Fruit fly (Drosophila melanogaster) whole organism, embryonic: ENCODE measurements around the gene CG17359.
A peak's percentile ranks its signal among the peaks of the same experiment; 100 is the strongest.

ENCODE experiments used
- Asciz ChIP-seq: fragments of 200-800 bp; sonication (Bioruptor generic); optimal IDR thresholded peaks from 2 replicates; lab custom pipeline; 2017; ENCODE audit warnings: missing biosample characterization, mild to moderate bottlenecking, missing genetic modification characterization, missing genetic modification reagents
- B-H2 ChIP-seq: fragments of 200-800 bp; sonication (Bioruptor generic); optimal IDR thresholded peaks from 2 replicates; lab custom pipeline; 2018; ENCODE audit warnings: missing biosample characterization, mild to moderate bottlenecking, missing genetic modification characterization
- CG13123 ChIP-seq: fragments of 200-800 bp; sonication (Bioruptor generic); optimal IDR thresholded peaks from 2 replicates; lab custom pipeline; 2016; ENCODE audit warnings: missing biosample characterization, missing genetic modification characterization
- CG14014 ChIP-seq: fragments of 200-800 bp; sonication (Bioruptor generic); IDR thresholded peaks from 2 replicates; pipeline ENCODE4 v1.3.6; 2022; ENCODE audit warnings: missing biosample characterization, missing genetic modification characterization
- CG14441 ChIP-seq: fragments of 200-800 bp; sonication (Bioruptor generic); IDR thresholded peaks from 2 replicates; pipeline ENCODE4 v1.3.6; 2022; ENCODE audit warnings: missing biosample characterization, missing genetic modification characterization
- CG14860 ChIP-seq: fragments of 200-800 bp; sonication (Bioruptor generic); IDR thresholded peaks from 3 replicates; pipeline ENCODE4 v1.3.6; 2022; ENCODE audit warnings: missing biosample characterization, missing genetic modification characterization; ENCODE audit not compliant: partially characterized antibody
- CG14965 ChIP-seq: fragments of 200-800 bp; sonication (Bioruptor generic); optimal IDR thresholded peaks from 2 replicates; lab custom pipeline; 2016; ENCODE audit warnings: missing biosample characterization, missing genetic modification characterization, borderline replicate concordance
- CG16813 ChIP-seq: fragments of 200-800 bp; sonication (Bioruptor generic); IDR thresholded peaks from 3 replicates; pipeline ENCODE4 v1.3.6; 2022; ENCODE audit warnings: missing biosample characterization, missing genetic modification characterization; ENCODE audit not compliant: partially characterized antibody
- CG16863 ChIP-seq: fragments of 200-800 bp; sonication (Bioruptor generic); optimal IDR thresholded peaks from 3 replicates; lab custom pipeline; 2016; ENCODE audit warnings: missing biosample characterization, missing genetic modification characterization
- CG17186 ChIP-seq: fragments of 200-800 bp; sonication (Bioruptor generic); optimal IDR thresholded peaks from 3 replicates; lab custom pipeline; 2017; ENCODE audit warnings: missing biosample characterization, missing genetic modification reagents, missing genetic modification characterization
- CG18619 ChIP-seq: fragments of 200-800 bp; sonication (Bioruptor generic); optimal IDR thresholded peaks from 3 replicates; lab custom pipeline; 2017; ENCODE audit warnings: missing biosample characterization, mild to moderate bottlenecking, missing genetic modification characterization
- CG2129 ChIP-seq: fragments of 200-800 bp; sonication (Bioruptor generic); IDR thresholded peaks from 2 replicates; pipeline ENCODE4 v1.3.6; 2022; ENCODE audit warnings: missing biosample characterization, missing genetic modification characterization; ENCODE audit not compliant: partially characterized antibody
- CG2202 ChIP-seq: fragments of 200-800 bp; sonication (Bioruptor generic); optimal IDR thresholded peaks from 2 replicates; lab custom pipeline; 2018; ENCODE audit warnings: missing biosample characterization, mild to moderate bottlenecking, missing genetic modification characterization
- CG32772 ChIP-seq: fragments of 200-800 bp; sonication (Bioruptor generic); IDR thresholded peaks from 2 replicates; pipeline ENCODE4 v1.3.6; 2022; ENCODE audit warnings: missing biosample characterization, missing genetic modification characterization
- CG3838 ChIP-seq: fragments of 200-800 bp; sonication (Bioruptor generic); optimal IDR thresholded peaks from 3 replicates; lab custom pipeline; 2016; ENCODE audit warnings: missing biosample characterization, missing genetic modification characterization
- CG5180 ChIP-seq: fragments of 200-800 bp; sonication (Bioruptor generic); optimal IDR thresholded peaks from 3 replicates; lab custom pipeline; 2017; ENCODE audit warnings: missing biosample characterization, missing genetic modification characterization, mild to moderate bottlenecking, moderate library complexity, missing genetic modification reagents
- CG6254 ChIP-seq: fragments of 200-800 bp; sonication (Bioruptor generic); optimal IDR thresholded peaks from 3 replicates; lab custom pipeline; 2017; ENCODE audit warnings: mild to moderate bottlenecking, missing biosample characterization, missing genetic modification reagents, missing genetic modification characterization
- CG6272 ChIP-seq: fragments of 200-800 bp; sonication (Bioruptor generic); IDR thresholded peaks from 2 replicates; pipeline ENCODE4 v1.3.6; 2022; ENCODE audit warnings: missing biosample characterization, missing genetic modification characterization
- CG7987 ChIP-seq: fragments of 200-800 bp; sonication (Bioruptor generic); optimal IDR thresholded peaks from 2 replicates; lab custom pipeline; 2018; ENCODE audit warnings: missing biosample characterization, mild to moderate bottlenecking, missing genetic modification characterization, moderate library complexity
- CG8478 ChIP-seq: fragments of >200 bp; optimal IDR thresholded peaks from 2 replicates; lab custom pipeline; 2018
- CG8944 ChIP-seq: fragments of 200-800 bp; sonication (Bioruptor generic); optimal IDR thresholded peaks from 3 replicates; lab custom pipeline; 2016; ENCODE audit warnings: missing biosample characterization, missing genetic modification characterization
- CG9727 ChIP-seq: fragments of 200-800 bp; sonication (Bioruptor generic); optimal IDR thresholded peaks from 3 replicates; lab custom pipeline; 2017; ENCODE audit warnings: missing biosample characterization, mild to moderate bottlenecking, missing genetic modification characterization
- Camta ChIP-seq: fragments of 200-800 bp; sonication (Bioruptor generic); optimal IDR thresholded peaks from 2 replicates; lab custom pipeline; 2016; ENCODE audit warnings: missing biosample characterization, missing genetic modification characterization
- D19A ChIP-seq: fragments of 200-800 bp; optimal IDR thresholded peaks from 3 replicates; lab custom pipeline; 2019; ENCODE audit warnings: missing biosample characterization, mild to moderate bottlenecking, missing genetic modification characterization, moderate library complexity
- Doc3 ChIP-seq: fragments of 200-800 bp; sonication (Bioruptor generic); IDR thresholded peaks from 3 replicates; pipeline ENCODE4 v1.3.6; 2022; ENCODE audit warnings: missing biosample characterization, missing genetic modification characterization; ENCODE audit not compliant: partially characterized antibody
- Dref ChIP-seq: fragments of 200-800 bp; sonication (Bioruptor generic); IDR thresholded peaks from 2 replicates; pipeline ENCODE4 v1.3.6; 2022; ENCODE audit warnings: missing biosample characterization, missing genetic modification characterization
- Fer2 ChIP-seq: fragments of 200-800 bp; sonication (Bioruptor generic); optimal IDR thresholded peaks from 2 replicates; lab custom pipeline; 2018; ENCODE audit warnings: missing biosample characterization, mild to moderate bottlenecking, missing genetic modification characterization, moderate library complexity
- HLH3B ChIP-seq: fragments of 200-800 bp; sonication (Bioruptor generic); IDR thresholded peaks from 2 replicates; pipeline ENCODE4 v1.3.6; 2022; ENCODE audit warnings: missing biosample characterization, missing genetic modification characterization
- Hr3 ChIP-seq: fragments of 200-800 bp; sonication (Bioruptor generic); optimal IDR thresholded peaks from 3 replicates; lab custom pipeline; 2016; ENCODE audit warnings: missing biosample characterization, missing genetic modification characterization
- Nf-YB ChIP-seq: fragments of 200-800 bp; sonication (Bioruptor generic); optimal IDR thresholded peaks from 3 replicates; lab custom pipeline; 2019; ENCODE audit warnings: missing biosample characterization, mild to moderate bottlenecking, missing genetic modification characterization, moderate library complexity
- Oli ChIP-seq: fragments of 200-800 bp; sonication (Bioruptor generic); optimal IDR thresholded peaks from 2 replicates; lab custom pipeline; 2018; ENCODE audit warnings: missing biosample characterization, mild to moderate bottlenecking, missing genetic modification characterization, moderate library complexity
- Sry-β ChIP-seq: fragments of 200-800 bp; sonication (Bioruptor generic); optimal IDR thresholded peaks from 2 replicates; lab custom pipeline; 2018; ENCODE audit warnings: missing biosample characterization, mild to moderate bottlenecking, missing genetic modification characterization, moderate library complexity
- Tbp ChIP-seq: fragments of >200 bp; optimal IDR thresholded peaks from 2 replicates; lab custom pipeline; 2018; ENCODE audit warnings: missing biosample characterization, missing genetic modification characterization
- Xrp1 ChIP-seq: fragments of 200-800 bp; sonication (Bioruptor generic); IDR thresholded peaks from 2 replicates; pipeline ENCODE4 v1.3.6; 2022; ENCODE audit warnings: missing biosample characterization, missing genetic modification characterization
- abd-A ChIP-seq: fragments of 200-800 bp; sonication (Bioruptor generic); optimal IDR thresholded peaks from 3 replicates; lab custom pipeline; 2019; ENCODE audit warnings: missing biosample characterization, mild to moderate bottlenecking, missing genetic modification characterization, moderate library complexity
- dpn ChIP-seq, 2 experiments: fragments of 200-800 bp; sonication (Bioruptor generic); optimal IDR thresholded peaks; 3 replicates each; lab custom pipeline; 2016; ENCODE audit warnings: missing biosample characterization in 2 of 2, missing genetic modification characterization in 2 of 2
- gfzf ChIP-seq: fragments of 200-800 bp; sonication (Bioruptor generic); optimal IDR thresholded peaks from 2 replicates; lab custom pipeline; 2016; ENCODE audit warnings: missing biosample characterization, mild to moderate bottlenecking, missing genetic modification characterization, moderate library complexity
- ham ChIP-seq: fragments of 200-800 bp; sonication (Bioruptor generic); IDR thresholded peaks from 2 replicates; pipeline ENCODE4 v1.3.6; 2022; ENCODE audit warnings: missing biosample characterization, missing genetic modification characterization
- hkb ChIP-seq, 2 experiments: fragments of 200-800 bp in 1 of 2; fragments of >200 bp in 1 of 2; sonication (Bioruptor generic) in 1 of 2; IDR thresholded peaks in 1 of 2; optimal IDR thresholded peaks in 1 of 2; 2 replicates each; pipeline versions ENCODE4 v1.3.6 to Lab custom; 2017 to 2022; ENCODE audit warnings: missing biosample characterization in 1 of 2, missing genetic modification characterization in 1 of 2
- insv ChIP-seq, 2 experiments: fragments of 200-800 bp; sonication (Bioruptor generic); optimal IDR thresholded peaks; 3 replicates each; lab custom pipeline; 2016 to 2018; ENCODE audit warnings: missing biosample characterization in 2 of 2, missing genetic modification characterization in 2 of 2
- kay ChIP-seq: fragments of 200-800 bp; sonication (Bioruptor generic); optimal IDR thresholded peaks from 2 replicates; lab custom pipeline; 2016; ENCODE audit warnings: missing biosample characterization, missing genetic modification characterization
- nmo ChIP-seq: fragments of 200-800 bp; sonication (Bioruptor generic); optimal IDR thresholded peaks from 2 replicates; lab custom pipeline; 2018; ENCODE audit warnings: missing biosample characterization, mild to moderate bottlenecking, missing genetic modification characterization, moderate library complexity
- oc ChIP-seq: fragments of 200-800 bp; sonication (Bioruptor generic); optimal IDR thresholded peaks from 2 replicates; lab custom pipeline; 2018; ENCODE audit warnings: missing biosample characterization, mild to moderate bottlenecking, missing genetic modification characterization, moderate library complexity
- run ChIP-seq: fragments of 200-800 bp; sonication (Bioruptor generic); optimal IDR thresholded peaks from 3 replicates; lab custom pipeline; 2018; ENCODE audit warnings: missing biosample characterization, mild to moderate bottlenecking, missing genetic modification characterization
- schlank ChIP-seq: fragments of 200-800 bp; sonication (Bioruptor generic); optimal IDR thresholded peaks from 2 replicates; lab custom pipeline; 2018; ENCODE audit warnings: missing biosample characterization, mild to moderate bottlenecking, missing genetic modification characterization
- slp2 ChIP-seq: fragments of 200-800 bp; sonication (Bioruptor generic); optimal IDR thresholded peaks from 2 replicates; lab custom pipeline; 2016; ENCODE audit warnings: missing biosample characterization, missing genetic modification characterization
- sob ChIP-seq: fragments of 200-800 bp; sonication (Bioruptor generic); IDR thresholded peaks from 2 replicates; pipeline ENCODE4 v1.3.6; 2022; ENCODE audit warnings: missing biosample characterization, missing genetic modification characterization
- tll ChIP-seq, 2 experiments: fragments of 200-800 bp in 1 of 2; fragments of >200 bp in 1 of 2; sonication (Bioruptor generic) in 1 of 2; optimal IDR thresholded peaks; 2 replicates each; lab custom pipeline; 2017 to 2019; ENCODE audit warnings: missing biosample characterization in 2 of 2, missing genetic modification characterization in 2 of 2, mild to moderate bottlenecking in 1 of 2, moderate library complexity in 1 of 2
- unpg ChIP-seq: fragments of 200-800 bp; sonication (Bioruptor generic); optimal IDR thresholded peaks from 3 replicates; lab custom pipeline; 2018; ENCODE audit warnings: missing biosample characterization, mild to moderate bottlenecking, missing genetic modification characterization, moderate library complexity

CG17359 gene

dm6 chr3L:14002524-14003135, 3.6 kb upstream of the CG17359 start (continued):
- TF ChIP-seq CG18619 (GFP tag; lab: Kevin White, UChicago) (peak; percentile 11), CG8944 (no peak), CG14014 (GFP tag; lab: Robert Waterston, UW) (no peak), run (tag; lab: Kevin White, UChicago) (no peak), Xrp1 (GFP tag; lab: Robert Waterston, UW) (no peak), Tbp (GFP tag; lab: Kevin White, UChicago) (no peak), Hr3 (GFP tag; lab: Kevin White, UChicago) (no peak), Fer2 (tag; lab: Kevin White, UChicago) (no peak), gfzf (GFP tag; lab: Kevin White, UChicago) (peak; percentile 72), insv (GFP tag; optimal IDR thresholded peaks at IDR 0.05; lab: Kevin White, UChicago) (no peak), CG5180 (no peak), slp2 (GFP tag; lab: Kevin White, UChicago) (no peak), CG14860 (no peak), oc (tag; lab: Kevin White, UChicago) (peak; percentile 72), CG9727 (no peak), unpg (GFP tag; lab: Kevin White, UChicago) (no peak), schlank (tag; lab: Kevin White, UChicago) (no peak), ham (GFP tag; lab: Robert Waterston, UW) (no peak), CG7987 (GFP tag; lab: Kevin White, UChicago) (no peak), CG2202 (tag; lab: Kevin White, UChicago) (no peak), CG32772 (GFP tag; lab: Robert Waterston, UW) (no peak), CG2129 (GFP tag; lab: Robert Waterston, UW) (no peak), hkb (optimal IDR thresholded peaks at IDR 0.05; lab: Kevin White, UChicago) (no peak), hkb (GFP tag; IDR thresholded peaks at IDR 0.05; lab: Robert Waterston, UW) (no peak; the same call in 1 of the 2 replicates), CG17186 (peak; percentile 60), Asciz (GFP tag; lab: Kevin White, UChicago) (no peak), CG6254 (GFP tag; lab: Kevin White, UChicago) (no peak), CG14965 (GFP tag; lab: Kevin White, UChicago) (no peak), CG14441 (GFP tag; lab: Robert Waterston, UW) (no peak), Dref (GFP tag; lab: Robert Waterston, UW) (0 out of 2 replicates have a peak, but pooled peaks have one; percentile 1), Doc3 (GFP tag; lab: Robert Waterston, UW) (no peak), CG8478 (lab: Kevin White, UChicago) (no peak), B-H2 (GFP tag; lab: Kevin White, UChicago) (peak; percentile 58), D19A (no peak), CG16813 (GFP tag; lab: Robert Waterston, UW) (no peak), Camta (GFP tag; lab: Kevin White, UChicago) (no peak), CG16863 (no peak), tll (GFP tag; optimal IDR thresholded peaks at IDR 0.05; lab: Kevin White, UChicago) (no peak), CG3838 (GFP tag; lab: Kevin White, UChicago) (no peak), CG6272 (no peak), nmo (GFP tag; lab: Kevin White, UChicago) (peak; percentile 33), kay (GFP tag; lab: Kevin White, UChicago) (no peak), dpn (GFP tag; optimal IDR thresholded peaks at IDR 0.05; lab: Kevin White, UChicago) (no peak), HLH3B (GFP tag; lab: Robert Waterston, UW) (no peak), Sry-β (GFP tag; lab: Kevin White, UChicago) (no peak), Nf-YB (GFP tag; lab: Kevin White, UChicago) (peak; percentile 40), abd-A (peak; percentile 97), sob (GFP tag; lab: Robert Waterston, UW) (no peak; the same call in 1 of the 2 replicates), Oli (no peak), CG13123 (GFP tag; lab: Kevin White, UChicago) (no peak)
